Worm (Caenorhabditis elegans) whole organism, early embryonic: ENCODE measurements around the gene sipa-1.

Source experiments
- ama-1 ChIP-seq: fragments of 150-350 bp; optimal IDR thresholded peaks from 2 replicates; lab custom pipeline; 2014
- ceh-13 ChIP-seq: fragments of 200-800 bp; sonication (Bioruptor generic); optimal IDR thresholded peaks from 2 replicates; lab custom pipeline; 2018; ENCODE audit warnings: mild to moderate bottlenecking, missing genetic modification characterization, missing compliant biosample characterization
- ceh-36 ChIP-seq: sonication (generic microtip); optimal IDR thresholded peaks from 2 replicates; lab custom pipeline; 2016; ENCODE audit warnings: missing genetic modification characterization, inconsistent platforms, missing compliant biosample characterization
- sea-1 ChIP-seq: fragments of 200-800 bp; sonication (Bioruptor generic); conservative IDR thresholded peaks from 2 replicates; pipeline ENCODE4 v1.3.6; 2022; ENCODE audit warnings: missing genetic modification characterization, missing compliant biosample characterization
- tbx-37 ChIP-seq: fragments of 200-800 bp; sonication (Bioruptor generic); conservative IDR thresholded peaks from 2 replicates; pipeline ENCODE4 v1.3.6; 2022; ENCODE audit warnings: missing genetic modification reagents, missing genetic modification characterization, missing compliant biosample characterization

DNA sequence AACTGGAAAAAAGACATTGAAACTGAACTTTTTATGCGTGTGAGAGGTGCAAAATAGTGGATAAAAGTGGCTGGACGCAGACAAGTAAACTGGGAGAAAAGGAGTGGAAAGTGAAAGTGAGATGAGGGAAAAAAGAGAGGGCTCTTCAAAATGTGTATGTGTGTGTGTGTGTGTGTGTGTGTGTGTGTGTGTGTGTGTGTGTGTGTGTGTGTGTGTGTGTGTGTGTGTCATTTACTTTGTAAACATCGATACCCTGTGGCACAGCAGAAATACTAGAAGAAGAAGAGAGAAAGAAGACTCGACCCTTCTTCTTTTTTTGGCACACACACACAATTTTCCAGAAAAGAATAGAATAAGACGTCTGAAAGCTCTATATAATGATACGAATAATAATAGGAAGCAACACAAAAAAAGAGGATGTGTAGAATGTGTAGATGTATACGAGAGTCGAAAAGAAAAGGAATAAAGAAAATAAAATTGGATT is 1.6 kb upstream of the sipa-1 start:
- TF ChIP-seq ceh-13 (GFP tag; lab: Kevin White, UChicago), result no peak
- no peak for TF ChIP-seq tbx-37
- peak; percentile 15 for TF ChIP-seq ceh-36
- no peak for TF ChIP-seq sea-1 (GFP tag; lab: Robert Waterston, UW)
- no peak for TF ChIP-seq ama-1 (lab: Kevin White, UChicago)
